Worm (Caenorhabditis elegans) whole organism, early embryonic: ENCODE results near the gene sek-3.

Experiments used
- B0310.2 ChIP-seq: sonication (generic microtip); optimal IDR thresholded peaks from 2 replicates; lab custom pipeline; 2016; ENCODE audit warnings: mild to moderate bottlenecking, missing genetic modification characterization, missing compliant biosample characterization
- F13C5.2 ChIP-seq: sonication (generic microtip); optimal IDR thresholded peaks from 2 replicates; lab custom pipeline; 2017; ENCODE audit warnings: mild to moderate bottlenecking, missing genetic modification characterization, inconsistent platforms, missing compliant biosample characterization
- aly-1 ChIP-seq: sonication (generic microtip); optimal IDR thresholded peaks from 2 replicates; lab custom pipeline; 2016; ENCODE audit warnings: missing genetic modification characterization, missing compliant biosample characterization
- ama-1 ChIP-seq: fragments of 150-350 bp; optimal IDR thresholded peaks from 2 replicates; lab custom pipeline; 2014
- ceh-13 ChIP-seq: fragments of 200-800 bp; sonication (Bioruptor generic); optimal IDR thresholded peaks from 2 replicates; lab custom pipeline; 2018; ENCODE audit warnings: mild to moderate bottlenecking, missing genetic modification characterization, missing compliant biosample characterization
- ceh-36 ChIP-seq: sonication (generic microtip); optimal IDR thresholded peaks from 2 replicates; lab custom pipeline; 2016; ENCODE audit warnings: missing genetic modification characterization, inconsistent platforms, missing compliant biosample characterization
- ets-7 ChIP-seq: sonication (generic microtip); optimal IDR thresholded peaks from 2 replicates; lab custom pipeline; 2016; ENCODE audit warnings: missing genotype, missing genetic modification characterization, missing compliant biosample characterization
- flt-1 ChIP-seq: fragments of 200-800 bp; sonication (Bioruptor generic); IDR thresholded peaks from 2 replicates; pipeline ENCODE4 v1.3.6; 2022; ENCODE audit warnings: missing genetic modification characterization, missing compliant biosample characterization
- hmbx-1 ChIP-seq: sonication (generic microtip); optimal IDR thresholded peaks from 2 replicates; lab custom pipeline; 2016; ENCODE audit warnings: mild to moderate bottlenecking, missing genetic modification characterization, missing compliant biosample characterization
- hmg-4 ChIP-seq: fragments of 200-800 bp; sonication (Bioruptor generic); optimal IDR thresholded peaks from 2 replicates; lab custom pipeline; 2018; ENCODE audit warnings: mild to moderate bottlenecking, missing genetic modification characterization, missing compliant biosample characterization
- hnd-1 ChIP-seq: sonication (generic microtip); optimal IDR thresholded peaks from 2 replicates; lab custom pipeline; 2016; ENCODE audit warnings: missing genetic modification characterization, missing compliant biosample characterization
- pes-1 ChIP-seq: fragments of 200-800 bp; sonication (Bioruptor generic); IDR thresholded peaks from 2 replicates; pipeline ENCODE4 v1.3.6; 2022; ENCODE audit warnings: missing genetic modification reagents, missing genetic modification characterization, missing compliant biosample characterization
- scrt-1 ChIP-seq: fragments of 200-800 bp; sonication (Bioruptor generic); IDR thresholded peaks from 2 replicates; pipeline ENCODE4 v1.3.6; 2022; ENCODE audit warnings: missing genetic modification characterization, missing compliant biosample characterization
- sea-1 ChIP-seq: fragments of 200-800 bp; sonication (Bioruptor generic); conservative IDR thresholded peaks from 2 replicates; pipeline ENCODE4 v1.3.6; 2022; ENCODE audit warnings: missing genetic modification characterization, missing compliant biosample characterization
- tbx-11 ChIP-seq: fragments of 200-800 bp; sonication (Bioruptor generic); IDR thresholded peaks from 2 replicates; pipeline ENCODE4 v1.3.6; 2022; ENCODE audit warnings: missing genetic modification characterization, missing compliant biosample characterization
- tbx-37 ChIP-seq: fragments of 200-800 bp; sonication (Bioruptor generic); conservative IDR thresholded peaks from 2 replicates; pipeline ENCODE4 v1.3.6; 2022; ENCODE audit warnings: missing genetic modification reagents, missing genetic modification characterization, missing compliant biosample characterization
- tra-4 ChIP-seq: sonication (generic microtip); optimal IDR thresholded peaks from 2 replicates; lab custom pipeline; 2017; ENCODE audit warnings: missing genetic modification characterization, missing compliant biosample characterization

The sek-3 gene

ce11 chrX:5063750-5064652 lies 46.3 kb downstream of the sek-3 start, which contains the start of gene C24H10.2:
TSS of gene C24H10.2 (plus strand) at chrX:5064602.
- TF ChIP-seq pes-1 (GFP tag; lab: Robert Waterston, UW) (no peak), ets-7 (tag; lab: Kevin White, UChicago) (no peak), tbx-11 (GFP tag; lab: Robert Waterston, UW) (no peak), tra-4 (no peak), B0310.2 (tag; lab: Kevin White, UChicago) (no peak), hnd-1 (no peak), aly-1 (tag; lab: Kevin White, UChicago) (peak; percentile 54), scrt-1 (GFP tag; lab: Robert Waterston, UW) (no peak), hmg-4 (GFP tag; lab: Kevin White, UChicago) (peak; percentile 70), F13C5.2 (tag; lab: Kevin White, UChicago) (peak; percentile 80), sea-1 (0 out of 2 replicates have a peak, but pooled peaks have one; percentile 13), ama-1 (lab: Kevin White, UChicago) (no peak)

ce11 chrX:5066570-5066969 lies 48.9 kb downstream of the sek-3 start:
- TF ChIP-seq scrt-1 (GFP tag; lab: Robert Waterston, UW): no peak
- TF ChIP-seq F13C5.2 (tag; lab: Kevin White, UChicago): no peak
- no peak for TF ChIP-seq ceh-36 (tag; lab: Kevin White, UChicago)
- TF ChIP-seq pes-1 (GFP tag; lab: Robert Waterston, UW): no peak
- no peak for TF ChIP-seq hmg-4 (GFP tag; lab: Kevin White, UChicago)
- no peak for TF ChIP-seq ceh-13 (GFP tag; lab: Kevin White, UChicago)
- TF ChIP-seq ets-7 (tag; lab: Kevin White, UChicago): no peak
- no peak for TF ChIP-seq tra-4
- no peak for TF ChIP-seq hnd-1
- TF ChIP-seq ama-1 (lab: Kevin White, UChicago): no peak
- no peak for TF ChIP-seq B0310.2 (tag; lab: Kevin White, UChicago)
- no peak for TF ChIP-seq flt-1 (GFP tag; lab: Robert Waterston, UW)

- TF ChIP-seq tra-4: no peak
- TF ChIP-seq aly-1 (tag; lab: Kevin White, UChicago): no peak
- TF ChIP-seq hmg-4 (GFP tag; lab: Kevin White, UChicago): no peak
- no peak for TF ChIP-seq tbx-37 (GFP tag; lab: Robert Waterston, UW)
- TF ChIP-seq B0310.2 (tag; lab: Kevin White, UChicago): no peak
- TF ChIP-seq hnd-1: no peak
- no peak for TF ChIP-seq flt-1 (GFP tag; lab: Robert Waterston, UW)
- no peak for TF ChIP-seq pes-1 (GFP tag; lab: Robert Waterston, UW)
- TF ChIP-seq ets-7 (tag; lab: Kevin White, UChicago): no peak
- no peak for TF ChIP-seq hmbx-1 (tag; lab: Kevin White, UChicago)
- no peak for TF ChIP-seq F13C5.2 (tag; lab: Kevin White, UChicago)
- TF ChIP-seq ceh-36 (tag; lab: Kevin White, UChicago): no peak
- no peak for TF ChIP-seq ceh-13 (GFP tag; lab: Kevin White, UChicago)
- no peak for TF ChIP-seq tbx-11 (GFP tag; lab: Robert Waterston, UW)
- TF ChIP-seq ama-1 (lab: Kevin White, UChicago): no peak
- TF ChIP-seq sea-1: no peak
- TF ChIP-seq scrt-1 (GFP tag; lab: Robert Waterston, UW): no peak
Observed at ce11 chrX:5067796-5068195, 50.1 kb downstream of the sek-3 start, which contains the start of gene clc-7. TSS of gene clc-7 (plus strand) at chrX:5068096.
